Fruit fly (Drosophila melanogaster): ENCODE data around the gene Art2.

DNA sequence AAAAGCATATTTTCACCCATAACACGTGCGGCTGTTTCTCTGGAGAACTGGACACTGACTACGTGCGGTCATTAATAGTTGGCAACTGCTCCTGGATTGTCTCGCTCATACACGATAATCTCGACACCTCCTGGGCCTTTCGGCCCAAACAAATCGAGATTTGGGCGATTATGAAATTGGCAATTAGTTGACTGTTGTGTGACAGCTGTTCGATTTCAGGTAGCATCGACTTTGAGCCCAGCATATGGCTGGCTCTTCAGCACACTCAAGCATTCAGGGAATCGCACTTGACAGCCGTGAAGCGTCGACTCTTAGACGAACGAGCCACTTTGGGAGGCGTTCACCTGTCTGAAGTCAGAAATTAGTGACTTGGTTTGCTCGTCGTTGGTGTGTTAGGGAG is at the start of gene Art2:
- TF ChIP-seq h (optimal IDR thresholded peaks at IDR 0.05) (no peak), Sin3A (optimal IDR thresholded peaks at IDR 0.05) (no peak), ttk (optimal IDR thresholded peaks at IDR 0.05) (no peak), insv (optimal IDR thresholded peaks at IDR 0.05) (no peak)

All from Kc167 (cell line).